Fruit fly (Drosophila melanogaster) whole organism, embryonic: ENCODE measurements around the gene Arpc4.

Experiments
- ATbp ChIP-seq: fragments of 200-800 bp; sonication (Bioruptor generic); optimal IDR thresholded peaks from 2 replicates; lab custom pipeline; 2017; ENCODE audit warnings: missing biosample characterization, mild to moderate bottlenecking, missing genetic modification characterization, missing genetic modification reagents
- Bgb ChIP-seq: fragments of 200-800 bp; sonication (Bioruptor generic); IDR thresholded peaks from 2 replicates; pipeline ENCODE4 v1.3.6; 2022; ENCODE audit warnings: missing biosample characterization, missing genetic modification characterization; ENCODE audit not compliant: partially characterized antibody
- Blimp-1 ChIP-seq: fragments of 200-800 bp; sonication (Bioruptor generic); optimal IDR thresholded peaks from 3 replicates; lab custom pipeline; 2018; ENCODE audit warnings: missing biosample characterization, missing genetic modification characterization, mild to moderate bottlenecking, moderate library complexity, missing genetic modification reagents
- CG10147 ChIP-seq: fragments of 200-800 bp; sonication (Bioruptor generic); optimal IDR thresholded peaks from 2 replicates; lab custom pipeline; 2019; ENCODE audit warnings: missing biosample characterization, mild to moderate bottlenecking, missing genetic modification characterization, moderate library complexity
- CG11696 ChIP-seq: fragments of 200-800 bp; sonication (Bioruptor generic); IDR thresholded peaks from 2 replicates; pipeline ENCODE4 v1.3.6; 2022; ENCODE audit warnings: missing biosample characterization, missing genetic modification characterization
- CG13894 ChIP-seq: fragments of 200-800 bp; sonication (Bioruptor generic); optimal IDR thresholded peaks from 3 replicates; lab custom pipeline; 2018; ENCODE audit warnings: missing biosample characterization, mild to moderate bottlenecking, missing genetic modification characterization, moderate library complexity
- CG15696 ChIP-seq: fragments of 200-800 bp; sonication (Bioruptor generic); optimal IDR thresholded peaks from 2 replicates; lab custom pipeline; 2019; ENCODE audit warnings: missing biosample characterization, mild to moderate bottlenecking, missing genetic modification characterization, moderate library complexity
- CG17359 ChIP-seq: fragments of 200-800 bp; sonication (Bioruptor generic); optimal IDR thresholded peaks from 3 replicates; lab custom pipeline; 2018; ENCODE audit warnings: missing biosample characterization, mild to moderate bottlenecking, missing genetic modification characterization, moderate library complexity
- CG17612 ChIP-seq: fragments of 200-800 bp; sonication (Bioruptor generic); IDR thresholded peaks from 2 replicates; pipeline ENCODE4 v1.3.6; 2022; ENCODE audit warnings: missing biosample characterization, missing genetic modification characterization
- CG18619 ChIP-seq: fragments of 200-800 bp; sonication (Bioruptor generic); optimal IDR thresholded peaks from 3 replicates; lab custom pipeline; 2017; ENCODE audit warnings: missing biosample characterization, mild to moderate bottlenecking, missing genetic modification characterization
- CG33213 ChIP-seq: fragments of 200-800 bp; sonication (Bioruptor generic); optimal IDR thresholded peaks from 3 replicates; lab custom pipeline; 2016; ENCODE audit warnings: missing biosample characterization, missing genetic modification characterization
- CG34224 ChIP-seq: fragments of 200-800 bp; sonication (Bioruptor generic); IDR thresholded peaks from 3 replicates; pipeline ENCODE4 v1.3.6; 2022; ENCODE audit warnings: missing biosample characterization, missing genetic modification characterization; ENCODE audit not compliant: partially characterized antibody
- CG7839 ChIP-seq: fragments of 200-800 bp; sonication (Bioruptor generic); optimal IDR thresholded peaks from 3 replicates; lab custom pipeline; 2018; ENCODE audit warnings: missing biosample characterization, mild to moderate bottlenecking, missing genetic modification characterization, moderate library complexity
- CG9727 ChIP-seq: fragments of 200-800 bp; sonication (Bioruptor generic); optimal IDR thresholded peaks from 3 replicates; lab custom pipeline; 2017; ENCODE audit warnings: missing biosample characterization, mild to moderate bottlenecking, missing genetic modification characterization
- Chrac-16 ChIP-seq: fragments of 200-800 bp; sonication (Bioruptor generic); optimal IDR thresholded peaks from 3 replicates; lab custom pipeline; 2016; ENCODE audit warnings: missing biosample characterization, missing genetic modification characterization
- Dll ChIP-seq: fragments of 200-800 bp; sonication (Bioruptor generic); IDR thresholded peaks from 4 replicates; pipeline ENCODE4 v1.3.6; 2022; ENCODE audit warnings: missing biosample characterization, missing genetic modification characterization; ENCODE audit not compliant: partially characterized antibody
- Dref ChIP-seq: fragments of 200-800 bp; sonication (Bioruptor generic); IDR thresholded peaks from 2 replicates; pipeline ENCODE4 v1.3.6; 2022; ENCODE audit warnings: missing biosample characterization, missing genetic modification characterization
- E2f2 ChIP-seq: fragments of 200-800 bp; sonication (Bioruptor generic); IDR thresholded peaks from 2 replicates; pipeline ENCODE4 v1.3.6; 2022; ENCODE audit warnings: missing biosample characterization, missing genetic modification characterization
- Eip74EF ChIP-seq, 2 experiments: fragments of 200-800 bp in 1 of 2; fragments of >200 bp in 1 of 2; sonication (Bioruptor generic) in 1 of 2; optimal IDR thresholded peaks; 2 replicates each; lab custom pipeline; 2017 to 2019; ENCODE audit warnings: missing biosample characterization in 2 of 2, missing genetic modification characterization in 2 of 2, mild to moderate bottlenecking in 1 of 2, moderate library complexity in 1 of 2
- Elba2 ChIP-seq: fragments of 200-800 bp; sonication (Bioruptor generic); optimal IDR thresholded peaks from 3 replicates; lab custom pipeline; 2016; ENCODE audit warnings: missing biosample characterization, missing genetic modification characterization
- Ets97D ChIP-seq: fragments of 200-800 bp; sonication (Bioruptor generic); optimal IDR thresholded peaks from 3 replicates; lab custom pipeline; 2016; ENCODE audit warnings: missing biosample characterization, missing genetic modification characterization
- GATAe ChIP-seq: fragments of 200-800 bp; sonication (Bioruptor generic); conservative IDR thresholded peaks from 2 replicates; pipeline ENCODE4 v1.3.6; 2022; ENCODE audit warnings: missing biosample characterization, missing genetic modification characterization
- Gsc ChIP-seq: fragments of 200-800 bp; sonication (Bioruptor generic); IDR thresholded peaks from 2 replicates; pipeline ENCODE4 v1.3.6; 2022; ENCODE audit warnings: missing biosample characterization, missing genetic modification characterization
- Hsf ChIP-seq: fragments of 200-800 bp; sonication (Bioruptor generic); optimal IDR thresholded peaks from 3 replicates; lab custom pipeline; 2016; ENCODE audit warnings: missing biosample characterization, missing genetic modification characterization
- Lhr ChIP-seq: fragments of 200-800 bp; sonication (Bioruptor generic); optimal IDR thresholded peaks from 3 replicates; lab custom pipeline; 2017; ENCODE audit warnings: mild to moderate bottlenecking, missing biosample characterization, missing genetic modification reagents, missing genetic modification characterization
- NC2β ChIP-seq: fragments of 200-800 bp; sonication (Bioruptor generic); optimal IDR thresholded peaks from 2 replicates; lab custom pipeline; 2016; ENCODE audit warnings: missing biosample characterization, missing genetic modification characterization
- Rx ChIP-seq: fragments of 200-800 bp; sonication (Bioruptor generic); IDR thresholded peaks from 2 replicates; pipeline ENCODE4 v1.3.6; 2022; ENCODE audit warnings: missing biosample characterization, missing genetic modification characterization
- Spps ChIP-seq: fragments of 200-800 bp; sonication (Bioruptor generic); optimal IDR thresholded peaks from 2 replicates; lab custom pipeline; 2018; ENCODE audit warnings: missing biosample characterization, mild to moderate bottlenecking, missing genetic modification characterization
- Stat92E ChIP-seq, 3 experiments: fragments of >200 bp in 2 of 3; fragments of 200-800 bp in 1 of 3; sonication (Bioruptor generic) in 1 of 3; optimal IDR thresholded peaks; 2 replicates each; lab custom pipeline; 2017 to 2019; ENCODE audit warnings: missing biosample characterization in 3 of 3, missing genetic modification characterization in 3 of 3, mild to moderate bottlenecking in 1 of 3, moderate library complexity in 1 of 3
- aop ChIP-seq: fragments of 200-800 bp; sonication (Bioruptor generic); IDR thresholded peaks from 2 replicates; pipeline ENCODE4 v1.3.6; 2022; ENCODE audit warnings: missing biosample characterization, missing genetic modification characterization
- cwo ChIP-seq: fragments of 200-800 bp; sonication (Bioruptor generic); optimal IDR thresholded peaks from 3 replicates; lab custom pipeline; 2017; ENCODE audit warnings: missing biosample characterization, missing genetic modification characterization, mild to moderate bottlenecking, moderate library complexity, missing genetic modification reagents
- dmrt11E ChIP-seq: fragments of 200-800 bp; sonication (Bioruptor generic); optimal IDR thresholded peaks from 3 replicates; lab custom pipeline; 2018; ENCODE audit warnings: missing biosample characterization, mild to moderate bottlenecking, missing genetic modification characterization, moderate library complexity
- dmrt99B ChIP-seq: fragments of 200-800 bp; sonication (Bioruptor generic); optimal IDR thresholded peaks from 2 replicates; lab custom pipeline; 2018; ENCODE audit warnings: missing biosample characterization, mild to moderate bottlenecking, missing genetic modification characterization, moderate library complexity
- ems ChIP-seq: fragments of 200-800 bp; sonication (Bioruptor generic); optimal IDR thresholded peaks from 3 replicates; lab custom pipeline; 2016; ENCODE audit warnings: missing biosample characterization, missing genetic modification characterization
- ewg ChIP-seq: fragments of 200-800 bp; sonication (Bioruptor generic); optimal IDR thresholded peaks from 3 replicates; lab custom pipeline; 2017; ENCODE audit warnings: mild to moderate bottlenecking, missing biosample characterization, missing genetic modification reagents, missing genetic modification characterization
- fd96Cb ChIP-seq: fragments of 200-800 bp; sonication (Bioruptor generic); optimal IDR thresholded peaks from 2 replicates; lab custom pipeline; 2018; ENCODE audit warnings: missing biosample characterization, mild to moderate bottlenecking, missing genetic modification characterization, moderate library complexity
- fu2 ChIP-seq: fragments of 200-800 bp; sonication (Bioruptor generic); optimal IDR thresholded peaks from 2 replicates; lab custom pipeline; 2016; ENCODE audit warnings: missing biosample characterization, missing genetic modification characterization
- gce ChIP-seq: fragments of 200-800 bp; sonication (Bioruptor generic); IDR thresholded peaks from 3 replicates; pipeline ENCODE4 v1.3.6; 2022; ENCODE audit warnings: missing biosample characterization, missing genetic modification characterization
- grn ChIP-seq: fragments of 200-800 bp; sonication (Bioruptor generic); optimal IDR thresholded peaks from 3 replicates; lab custom pipeline; 2017; ENCODE audit warnings: missing biosample characterization, missing genetic modification characterization
- insv ChIP-seq, 2 experiments: fragments of 200-800 bp; sonication (Bioruptor generic); optimal IDR thresholded peaks; 3 replicates each; lab custom pipeline; 2016 to 2018; ENCODE audit warnings: missing biosample characterization in 2 of 2, missing genetic modification characterization in 2 of 2
- kah ChIP-seq: fragments of 200-800 bp; sonication (Bioruptor generic); optimal IDR thresholded peaks from 2 replicates; lab custom pipeline; 2018; ENCODE audit warnings: missing biosample characterization, mild to moderate bottlenecking, missing genetic modification characterization
- mirr ChIP-seq: fragments of 200-800 bp; sonication (Bioruptor generic); optimal IDR thresholded peaks from 3 replicates; lab custom pipeline; 2018; ENCODE audit warnings: missing biosample characterization, mild to moderate bottlenecking, missing genetic modification characterization
- pfk ChIP-seq: fragments of 200-800 bp; sonication (Bioruptor generic); optimal IDR thresholded peaks from 2 replicates; lab custom pipeline; 2018; ENCODE audit warnings: missing biosample characterization, mild to moderate bottlenecking, missing genetic modification characterization, moderate library complexity
- stwl ChIP-seq: fragments of 200-800 bp; sonication (Bioruptor generic); optimal IDR thresholded peaks from 3 replicates; lab custom pipeline; 2018; ENCODE audit warnings: missing biosample characterization, mild to moderate bottlenecking, missing genetic modification characterization, moderate library complexity
- tin ChIP-seq: fragments of 200-800 bp; sonication (Bioruptor generic); optimal IDR thresholded peaks from 3 replicates; lab custom pipeline; 2016; ENCODE audit warnings: missing biosample characterization, missing genetic modification characterization
- tll ChIP-seq, 2 experiments: fragments of 200-800 bp in 1 of 2; fragments of >200 bp in 1 of 2; sonication (Bioruptor generic) in 1 of 2; optimal IDR thresholded peaks; 2 replicates each; lab custom pipeline; 2017 to 2019; ENCODE audit warnings: missing biosample characterization in 2 of 2, missing genetic modification characterization in 2 of 2, mild to moderate bottlenecking in 1 of 2, moderate library complexity in 1 of 2
- zfh2 ChIP-seq: fragments of 200-800 bp; sonication (Bioruptor generic); optimal IDR thresholded peaks from 2 replicates; lab custom pipeline; 2016; ENCODE audit warnings: missing biosample characterization, missing genetic modification characterization

The Arpc4 gene

DNA sequence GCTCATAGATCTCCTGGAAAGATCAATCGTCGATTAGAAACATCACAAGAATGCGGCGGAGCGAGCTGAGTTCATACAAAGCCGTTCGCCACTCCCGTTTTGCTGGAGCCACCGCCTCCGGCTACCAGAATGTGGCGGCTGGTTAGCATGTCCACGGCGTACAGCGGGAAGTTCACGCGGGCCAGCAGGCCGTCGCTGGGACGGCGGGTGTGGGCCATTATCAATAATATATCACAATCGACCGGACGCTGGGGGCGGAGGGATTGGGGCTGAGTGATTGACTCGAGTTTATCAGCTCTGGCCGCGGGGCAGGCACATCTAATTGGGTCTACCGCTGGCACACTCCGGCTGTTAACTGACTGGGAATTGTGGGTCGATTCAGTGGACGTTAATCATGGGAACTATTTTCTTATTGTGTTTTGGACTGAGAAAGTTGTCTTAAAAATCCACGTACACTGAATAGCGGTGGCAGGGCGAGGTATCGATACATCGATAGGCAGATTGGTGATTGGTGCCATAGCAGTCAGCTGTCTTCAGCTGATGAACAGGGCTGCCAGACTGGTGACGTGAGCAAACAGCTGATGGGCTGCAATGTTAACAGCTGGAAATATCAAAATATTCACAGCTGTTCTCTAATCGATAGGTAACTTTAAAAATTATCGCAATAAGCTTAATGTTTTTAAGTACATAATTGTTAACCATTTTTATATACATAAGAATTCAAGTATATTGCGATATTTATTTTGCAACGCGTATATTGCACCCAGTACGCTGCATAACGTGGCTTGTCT, 26.3 kb upstream of the Arpc4 start, which contains the start of gene CG9175 (continued):
- TF ChIP-seq Blimp-1 (GFP tag; lab: Kevin White, UChicago) = peak; percentile 22
- TF ChIP-seq CG34224 = peak; percentile 99
- no peak for TF ChIP-seq CG10147 (GFP tag; lab: Kevin White, UChicago)
- peak; percentile 33 for TF ChIP-seq tin (GFP tag; lab: Kevin White, UChicago)
- TF ChIP-seq NC2β (GFP tag; lab: Kevin White, UChicago) = peak; percentile 73
- peak; percentile 26 for TF ChIP-seq Hsf (GFP tag; lab: Kevin White, UChicago)
- no peak for TF ChIP-seq kah
- no peak for TF ChIP-seq Gsc
- TF ChIP-seq Dll = peak; percentile 95
- peak; percentile 29 for TF ChIP-seq CG7839 (tag; lab: Kevin White, UChicago)
- peak; percentile 20 for TF ChIP-seq ewg (GFP tag; lab: Kevin White, UChicago)
- TF ChIP-seq insv (GFP tag; optimal IDR thresholded peaks at IDR 0.05; lab: Kevin White, UChicago) = peak in 1 of 2 experiments; percentile 31
- peak; percentile 97 for TF ChIP-seq Elba2 (GFP tag; lab: Kevin White, UChicago)
- TF ChIP-seq fu2 (GFP tag; lab: Kevin White, UChicago) = no peak
- TF ChIP-seq CG11696 (GFP tag; lab: Robert Waterston, UW) = no peak
- peak; percentile 70 for TF ChIP-seq CG33213 (GFP tag; lab: Kevin White, UChicago)
- TF ChIP-seq grn = no peak
- TF ChIP-seq CG15696 (tag; lab: Kevin White, UChicago) = peak; percentile 3
- no peak for TF ChIP-seq ems (GFP tag; lab: Kevin White, UChicago)
- TF ChIP-seq CG17359 (tag; lab: Kevin White, UChicago) = peak; percentile 2
- peak; percentile 41 for TF ChIP-seq zfh2 (GFP tag; lab: Kevin White, UChicago)
- TF ChIP-seq Ets97D (GFP tag; lab: Kevin White, UChicago) = peak; percentile 82
- TF ChIP-seq Bgb = peak; percentile 98
- peak; percentile 36 for TF ChIP-seq CG18619 (GFP tag; lab: Kevin White, UChicago)
- no peak for TF ChIP-seq Chrac-16
- no peak for TF ChIP-seq aop (GFP tag; lab: Robert Waterston, UW)
- peak; percentile 19 for TF ChIP-seq dmrt11E (tag; lab: Kevin White, UChicago)
- TF ChIP-seq stwl (tag; lab: Kevin White, UChicago) = peak; percentile 94
- peak; percentile 100 for TF ChIP-seq Dref (GFP tag; lab: Robert Waterston, UW)
- TF ChIP-seq Rx (GFP tag; lab: Robert Waterston, UW) = no peak
- TF ChIP-seq dmrt99B = no peak
- TF ChIP-seq Lhr (GFP tag; lab: Kevin White, UChicago) = peak; percentile 83
- no peak for TF ChIP-seq fd96Cb (tag; lab: Kevin White, UChicago)
- no peak for TF ChIP-seq gce (GFP tag; lab: Robert Waterston, UW)
- peak; percentile 55; the same call in 1 of the 2 replicates for TF ChIP-seq E2f2 (GFP tag; lab: Robert Waterston, UW)
- peak; percentile 7 for TF ChIP-seq Spps (tag; lab: Kevin White, UChicago)
- no peak for TF ChIP-seq cwo (GFP tag; lab: Kevin White, UChicago)
- TF ChIP-seq CG17612 (GFP tag; lab: Robert Waterston, UW) = no peak
- TF ChIP-seq pfk (GFP tag; lab: Kevin White, UChicago) = peak; percentile 35
- TF ChIP-seq Eip74EF (GFP tag; optimal IDR thresholded peaks at IDR 0.05; lab: Kevin White, UChicago) = no peak
- no peak for TF ChIP-seq ATbp (GFP tag; lab: Kevin White, UChicago)
- TF ChIP-seq Stat92E (GFP tag; optimal IDR thresholded peaks at IDR 0.05; lab: Kevin White, UChicago) = peak in 1 of 3 experiments; percentile 81
- TF ChIP-seq CG9727 = peak; percentile 38
- TF ChIP-seq tll (GFP tag; optimal IDR thresholded peaks at IDR 0.05; lab: Kevin White, UChicago) = peak in 1 of 2 experiments; percentile 78
- TF ChIP-seq mirr (GFP tag; lab: Kevin White, UChicago) = peak; percentile 43
- TF ChIP-seq CG13894 (tag; lab: Kevin White, UChicago) = peak; percentile 75
- no peak for TF ChIP-seq GATAe (GFP tag; lab: Robert Waterston, UW)
